Fruit fly (Drosophila melanogaster) Kc167 (cell line): Measurements from ENCODE around the gene CG8952.
"Not testable (repeated sequence)": the region's sequence is repeated elsewhere in the genome, so short reads cannot be mapped to it uniquely, and the experiment has no call there.

Experiments
- Myc ChIP-seq: fragments of >200 bp; optimal IDR thresholded peaks from 2 replicates; lab custom pipeline; 2017; ENCODE audit warnings: missing external identifiers
- Sin3A ChIP-seq: fragments of >200 bp; optimal IDR thresholded peaks from 2 replicates; lab custom pipeline; 2018; ENCODE audit warnings: missing external identifiers
- h ChIP-seq: fragments of >200 bp; optimal IDR thresholded peaks from 3 replicates; lab custom pipeline; 2018; ENCODE audit warnings: missing external identifiers
- insv ChIP-seq: fragments of >200 bp; optimal IDR thresholded peaks from 3 replicates; lab custom pipeline; 2018; ENCODE audit warnings: missing external identifiers
- psq ChIP-seq: fragments of >200 bp; optimal IDR thresholded peaks from 2 replicates; lab custom pipeline; 2017; ENCODE audit warnings: missing external identifiers
- ttk ChIP-seq: sonication (Bioruptor generic); optimal IDR thresholded peaks from 2 replicates; lab custom pipeline; 2017; ENCODE audit warnings: missing external identifiers

Gene CG8952

dm6 chrX:15766395-15766866, at the start of gene CG8952:
TSS of gene CG8952 (minus strand) at chrX:15766445.
- TF ChIP-seq Myc (lab: Kevin White, UChicago) (no peak), psq (lab: Kevin White, UChicago) (no peak), ttk (lab: Kevin White, UChicago) (no peak), h (no peak), insv (no peak), Sin3A (lab: Kevin White, UChicago) (no peak)

- no peak for TF ChIP-seq Sin3A (lab: Kevin White, UChicago)
- TF ChIP-seq psq (lab: Kevin White, UChicago), result no peak
- TF ChIP-seq h, result no peak
- no peak for TF ChIP-seq ttk (lab: Kevin White, UChicago)
- no peak for TF ChIP-seq Myc (lab: Kevin White, UChicago)
- no peak for TF ChIP-seq insv
These were observed 48.2 kb upstream of the CG8952 start for dm6 chrX:15814485-15814884.

- no peak for TF ChIP-seq psq (lab: Kevin White, UChicago)
These were observed 47.0 kb upstream of the CG8952 start for dm6 chrX:15813224-15813623.

dm6 chrX:15812615-15812995, 46.4 kb upstream of the CG8952 start:
- no peak for TF ChIP-seq psq (lab: Kevin White, UChicago)
- no peak for TF ChIP-seq insv
- TF ChIP-seq h, result no peak
- no peak for TF ChIP-seq ttk (lab: Kevin White, UChicago)
- TF ChIP-seq Sin3A (lab: Kevin White, UChicago), result no peak
- TF ChIP-seq Myc (lab: Kevin White, UChicago), result no peak

- no peak for TF ChIP-seq psq (lab: Kevin White, UChicago)
These were observed 45.7 kb upstream of the CG8952 start for dm6 chrX:15811666-15812614.

dm6 chrX:15809255-15809654, 43.0 kb upstream of the CG8952 start, which contains the start of gene CG8509:
TSS of gene CG8509 (plus strand) at chrX:15809555.
- TF ChIP-seq ttk (lab: Kevin White, UChicago) (no peak), psq (lab: Kevin White, UChicago) (no peak), Sin3A (lab: Kevin White, UChicago) (no peak), insv (no peak), Myc (lab: Kevin White, UChicago) (no peak), h (no peak)

- no peak for TF ChIP-seq insv
- no peak for TF ChIP-seq ttk (lab: Kevin White, UChicago)
- no peak for TF ChIP-seq Sin3A (lab: Kevin White, UChicago)
- TF ChIP-seq Myc (lab: Kevin White, UChicago), result no peak
- no peak for TF ChIP-seq h
- TF ChIP-seq psq (lab: Kevin White, UChicago), result no peak
These were observed 41.7 kb upstream of the CG8952 start for dm6 chrX:15807915-15808314.

dm6 chrX:15805523-15805922, 39.3 kb upstream of the CG8952 start:
- no peak for TF ChIP-seq Sin3A (lab: Kevin White, UChicago)
- TF ChIP-seq insv, result no peak
- TF ChIP-seq psq (lab: Kevin White, UChicago), result no peak
- no peak for TF ChIP-seq ttk (lab: Kevin White, UChicago)
- TF ChIP-seq Myc (lab: Kevin White, UChicago), result no peak
- TF ChIP-seq h, result no peak

- no peak for TF ChIP-seq psq (lab: Kevin White, UChicago)
These were observed 38.5 kb upstream of the CG8952 start for dm6 chrX:15804790-15805189.

- TF ChIP-seq insv (no peak), Sin3A (lab: Kevin White, UChicago) (no peak)
These were observed 37.7 kb upstream of the CG8952 start, which contains the start of the genes PGRP-LE and sd for dm6 chrX:15803764-15804563. TSS of gene PGRP-LE (minus strand) at chrX:15803880. TSS of gene sd (plus strand) at chrX:15804370.

dm6 chrX:15802880-15803650, 36.8 kb upstream of the CG8952 start:
- TF ChIP-seq h (no peak), psq (lab: Kevin White, UChicago) (no peak), insv (no peak), ttk (lab: Kevin White, UChicago) (no peak), Myc (lab: Kevin White, UChicago) (no peak), Sin3A (lab: Kevin White, UChicago) (no peak)

- not testable (repeated sequence) for TF ChIP-seq h; insv; ttk (lab: Kevin White, UChicago)
These were observed 32.9 kb upstream of the CG8952 start, which contains the start of the genes sordd2 and CG15602 for dm6 chrX:15799085-15799557. TSS of gene sordd2 (minus strand) at chrX:15799162. TSS of gene CG15602 (plus strand) at chrX:15799426.
